Worm (Caenorhabditis elegans) whole organism, late embryonic: ENCODE measurements around the gene cid-1.

Experiments used
- F13H6.1 ChIP-seq: sonication (generic microtip); optimal IDR thresholded peaks from 2 replicates; lab custom pipeline; 2016; ENCODE audit warnings: missing genetic modification characterization, missing compliant biosample characterization
- ama-1 ChIP-seq: fragments of 150-350 bp; optimal IDR thresholded peaks from 2 replicates; lab custom pipeline; 2014
- elt-2 ChIP-seq: sonication (generic microtip); optimal IDR thresholded peaks from 2 replicates; lab custom pipeline; 2016; ENCODE audit warnings: missing genetic modification reagents, missing genetic modification characterization, missing compliant biosample characterization
- nfya-1 ChIP-seq: sonication (generic microtip); optimal IDR thresholded peaks from 2 replicates; lab custom pipeline; 2017; ENCODE audit warnings: missing genetic modification characterization, mild to moderate bottlenecking, missing compliant biosample characterization, antibody characterized with exemption, moderate library complexity

DNA sequence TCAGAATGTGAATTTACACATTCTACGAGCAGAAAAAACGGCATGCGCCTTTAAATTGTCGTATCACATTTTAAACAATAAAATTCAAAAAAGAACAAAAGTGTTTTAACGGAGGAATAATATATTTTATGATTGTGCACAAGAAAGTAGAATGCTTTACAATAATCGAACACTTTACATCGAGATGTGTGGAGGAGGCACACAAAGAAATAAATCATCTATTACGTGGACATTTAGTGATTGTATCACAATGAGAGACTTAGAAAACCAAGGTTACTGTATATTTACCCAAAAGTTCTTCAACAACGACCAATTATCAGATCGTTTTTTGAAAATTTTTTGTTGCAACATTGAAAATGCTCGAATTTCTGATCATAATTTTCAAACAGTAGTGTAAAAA, 36.5 kb downstream of the cid-1 start:
- TF ChIP-seq nfya-1 (tag; lab: Kevin White, UChicago) (no peak), F13H6.1 (tag; lab: Kevin White, UChicago) (no peak), elt-2 (tag; lab: Kevin White, UChicago) (no peak), ama-1 (lab: Kevin White, UChicago) (no peak)
